Fruit fly (Drosophila melanogaster) whole organism, prepupa: ENCODE measurements around the gene sti.

Experiments
- Blimp-1 ChIP-seq: fragments of 200-800 bp; sonication (Bioruptor generic); optimal IDR thresholded peaks from 3 replicates; lab custom pipeline; 2017; ENCODE audit warnings: missing biosample characterization, missing genetic modification characterization, mild to moderate bottlenecking, moderate library complexity, missing genetic modification reagents
- CG10631 ChIP-seq: fragments of 200-800 bp; sonication (Bioruptor generic); optimal IDR thresholded peaks from 2 replicates; lab custom pipeline; 2016; ENCODE audit warnings: missing biosample characterization, missing genetic modification characterization
- CG10669 ChIP-seq: fragments of 200-800 bp; sonication (Bioruptor generic); optimal IDR thresholded peaks from 3 replicates; lab custom pipeline; 2018; ENCODE audit warnings: missing biosample characterization, mild to moderate bottlenecking, missing genetic modification characterization, moderate library complexity
- CG11294 ChIP-seq: fragments of 200-800 bp; sonication (Bioruptor generic); IDR thresholded peaks from 2 replicates; pipeline ENCODE4 v1.3.6; 2022; ENCODE audit warnings: missing biosample characterization, missing genetic modification characterization
- CG11902 ChIP-seq: fragments of 200-800 bp; sonication (Bioruptor generic); optimal IDR thresholded peaks from 3 replicates; lab custom pipeline; 2016; ENCODE audit warnings: missing biosample characterization, missing genetic modification characterization
- CG15336 ChIP-seq: fragments of 200-800 bp; sonication (Bioruptor generic); IDR thresholded peaks from 2 replicates; pipeline ENCODE4 v1.3.6; 2022; ENCODE audit warnings: missing biosample characterization, missing genetic modification characterization
- CG1621 ChIP-seq: fragments of 200-800 bp; sonication (Bioruptor generic); optimal IDR thresholded peaks from 3 replicates; lab custom pipeline; 2018; ENCODE audit warnings: missing biosample characterization, mild to moderate bottlenecking, missing genetic modification characterization
- CG16779 ChIP-seq: fragments of 200-800 bp; sonication (Bioruptor generic); optimal IDR thresholded peaks from 3 replicates; lab custom pipeline; 2017; ENCODE audit warnings: missing biosample characterization, mild to moderate bottlenecking, missing genetic modification characterization
- CG31627 ChIP-seq: fragments of 200-800 bp; sonication (Bioruptor generic); optimal IDR thresholded peaks from 3 replicates; lab custom pipeline; 2016; ENCODE audit warnings: missing biosample characterization, missing genetic modification characterization
- CG32006 ChIP-seq: fragments of 200-800 bp; sonication (Bioruptor generic); optimal IDR thresholded peaks from 3 replicates; lab custom pipeline; 2017; ENCODE audit warnings: missing biosample characterization, mild to moderate bottlenecking, missing genetic modification characterization
- CG34406 ChIP-seq: fragments of 200-800 bp; sonication (Bioruptor generic); optimal IDR thresholded peaks from 3 replicates; lab custom pipeline; 2016; ENCODE audit warnings: missing biosample characterization, missing genetic modification characterization
- CG3919 ChIP-seq: fragments of 200-800 bp; sonication (Bioruptor generic); optimal IDR thresholded peaks from 3 replicates; lab custom pipeline; 2016; ENCODE audit warnings: missing biosample characterization, missing genetic modification characterization
- CG6163 ChIP-seq: fragments of 200-800 bp; sonication (Bioruptor generic); IDR thresholded peaks from 3 replicates; pipeline ENCODE4 v1.3.6; 2022; ENCODE audit warnings: missing biosample characterization, missing genetic modification characterization
- CG6276 ChIP-seq: fragments of 200-800 bp; sonication (Bioruptor generic); optimal IDR thresholded peaks from 2 replicates; lab custom pipeline; 2017; ENCODE audit warnings: missing biosample characterization, mild to moderate bottlenecking, missing genetic modification characterization
- CG6792 ChIP-seq: fragments of 200-800 bp; sonication (Bioruptor generic); optimal IDR thresholded peaks from 3 replicates; lab custom pipeline; 2016; ENCODE audit warnings: missing biosample characterization, missing genetic modification characterization
- CG6808 ChIP-seq: fragments of 200-800 bp; sonication (Bioruptor generic); optimal IDR thresholded peaks from 3 replicates; lab custom pipeline; 2017; ENCODE audit warnings: missing biosample characterization, missing genetic modification characterization, mild to moderate bottlenecking, moderate library complexity, missing genetic modification reagents
- CG6854 ChIP-seq: fragments of 200-800 bp; sonication (Bioruptor generic); optimal IDR thresholded peaks from 2 replicates; lab custom pipeline; 2017; ENCODE audit warnings: missing biosample characterization, mild to moderate bottlenecking, missing genetic modification characterization
- CG7368 ChIP-seq: fragments of 200-800 bp; sonication (Bioruptor generic); optimal IDR thresholded peaks from 3 replicates; lab custom pipeline; 2016; ENCODE audit warnings: missing biosample characterization, missing genetic modification characterization
- CG8319 ChIP-seq: fragments of 200-800 bp; sonication (Bioruptor generic); optimal IDR thresholded peaks from 3 replicates; lab custom pipeline; 2016; ENCODE audit warnings: missing biosample characterization, missing genetic modification characterization
- CG8632 ChIP-seq: fragments of 200-800 bp; sonication (Bioruptor generic); optimal IDR thresholded peaks from 3 replicates; lab custom pipeline; 2016; ENCODE audit warnings: missing biosample characterization, missing genetic modification characterization
- Eip75B ChIP-seq: fragments of 200-800 bp; sonication (Bioruptor generic); optimal IDR thresholded peaks from 3 replicates; lab custom pipeline; 2016; ENCODE audit warnings: missing biosample characterization, missing genetic modification characterization
- Eip78C ChIP-seq: fragments of 200-800 bp; sonication (Bioruptor generic); peaks from one replicate; lab custom pipeline; 2016; ENCODE audit warnings: missing biosample characterization, missing genetic modification characterization
- Ets21C ChIP-seq: fragments of 200-800 bp; sonication (Bioruptor generic); optimal IDR thresholded peaks from 3 replicates; lab custom pipeline; 2016; ENCODE audit warnings: missing biosample characterization, missing genetic modification characterization
- Ets96B ChIP-seq: fragments of 200-800 bp; optimal IDR thresholded peaks from 2 replicates; lab custom pipeline; 2019; ENCODE audit warnings: missing biosample characterization, mild to moderate bottlenecking, missing genetic modification characterization, moderate library complexity
- Gug ChIP-seq: fragments of 200-800 bp; sonication (Bioruptor generic); IDR thresholded peaks from 2 replicates; pipeline ENCODE4 v1.3.6; 2022; ENCODE audit warnings: missing biosample characterization, missing genetic modification characterization
- Hr38 ChIP-seq: sonication (Bioruptor generic); optimal IDR thresholded peaks from 2 replicates; lab custom pipeline; 2016; ENCODE audit warnings: missing biosample characterization, missing genetic modification characterization
- Hr39 ChIP-seq: fragments of 200-800 bp; sonication (Bioruptor generic); optimal IDR thresholded peaks from 2 replicates; lab custom pipeline; 2016; ENCODE audit warnings: missing biosample characterization, missing genetic modification characterization
- Lpt ChIP-seq: fragments of 200-800 bp; sonication (Bioruptor generic); optimal IDR thresholded peaks from 3 replicates; lab custom pipeline; 2016; ENCODE audit warnings: missing biosample characterization, missing genetic modification characterization
- Met ChIP-seq: fragments of 200-800 bp; sonication (Bioruptor generic); optimal IDR thresholded peaks from 3 replicates; lab custom pipeline; 2016; ENCODE audit warnings: missing biosample characterization, missing genetic modification characterization
- Sox102F ChIP-seq: fragments of 200-800 bp; sonication (Bioruptor generic); optimal IDR thresholded peaks from 2 replicates; lab custom pipeline; 2016; ENCODE audit warnings: missing biosample characterization, mild to moderate bottlenecking, missing genetic modification characterization
- Sox14 ChIP-seq: fragments of 200-800 bp; sonication (Bioruptor generic); optimal IDR thresholded peaks from 3 replicates; lab custom pipeline; 2016; ENCODE audit warnings: missing biosample characterization, missing genetic modification characterization
- Sox15 ChIP-seq: fragments of 200-800 bp; sonication (Bioruptor generic); optimal IDR thresholded peaks from 3 replicates; lab custom pipeline; 2016; ENCODE audit warnings: missing biosample characterization, missing genetic modification characterization
- achi ChIP-seq: fragments of 200-800 bp; sonication (Bioruptor generic); optimal IDR thresholded peaks from 3 replicates; lab custom pipeline; 2016; ENCODE audit warnings: missing biosample characterization, missing genetic modification characterization
- cyc ChIP-seq: fragments of 200-800 bp; sonication (Bioruptor generic); optimal IDR thresholded peaks from 3 replicates; lab custom pipeline; 2016; ENCODE audit warnings: missing biosample characterization, missing genetic modification characterization
- dac ChIP-seq: fragments of 200-800 bp; sonication (Bioruptor generic); optimal IDR thresholded peaks from 2 replicates; lab custom pipeline; 2017; ENCODE audit warnings: missing biosample characterization, mild to moderate bottlenecking, missing genetic modification characterization
- dsx ChIP-seq: fragments of 200-800 bp; optimal IDR thresholded peaks from 3 replicates; lab custom pipeline; 2019; ENCODE audit warnings: missing biosample characterization, mild to moderate bottlenecking, missing genetic modification characterization, moderate library complexity; ENCODE audit not compliant: poor library complexity, severe bottlenecking
- eg ChIP-seq: fragments of 200-800 bp; sonication (Bioruptor generic); IDR thresholded peaks from 3 replicates; pipeline ENCODE4 v1.3.6; 2022; ENCODE audit warnings: missing biosample characterization, missing genetic modification characterization
- esn ChIP-seq: fragments of 200-800 bp; sonication (Bioruptor generic); optimal IDR thresholded peaks from 2 replicates; lab custom pipeline; 2016; ENCODE audit warnings: missing biosample characterization, mild to moderate bottlenecking, missing genetic modification characterization, moderate library complexity
- fd59A ChIP-seq: fragments of 200-800 bp; sonication (Bioruptor generic); optimal IDR thresholded peaks from 2 replicates; lab custom pipeline; 2017; ENCODE audit warnings: missing biosample characterization, mild to moderate bottlenecking, missing genetic modification characterization, missing genetic modification reagents
- fd85E ChIP-seq: fragments of 200-800 bp; sonication (Bioruptor generic); optimal IDR thresholded peaks from 3 replicates; lab custom pipeline; 2016; ENCODE audit warnings: missing biosample characterization, missing genetic modification characterization
- fkh ChIP-seq: fragments of 200-800 bp; sonication (Bioruptor generic); optimal IDR thresholded peaks from 3 replicates; lab custom pipeline; 2017; ENCODE audit warnings: missing biosample characterization, mild to moderate bottlenecking, missing genetic modification characterization, moderate library complexity
- net ChIP-seq: fragments of 200-800 bp; sonication (Bioruptor generic); optimal IDR thresholded peaks from 3 replicates; lab custom pipeline; 2016; ENCODE audit warnings: missing biosample characterization, missing genetic modification characterization
- pdm3 ChIP-seq: fragments of 200-800 bp; sonication (Bioruptor generic); optimal IDR thresholded peaks from 3 replicates; lab custom pipeline; 2016; ENCODE audit warnings: missing biosample characterization, missing genetic modification characterization
- salr ChIP-seq, 2 experiments: fragments of 200-800 bp; sonication (Bioruptor generic); optimal IDR thresholded peaks; 3 replicates each; lab custom pipeline; 2016 to 2018; ENCODE audit warnings: missing biosample characterization in 2 of 2, missing genetic modification characterization in 2 of 2, mild to moderate bottlenecking in 1 of 2
- spab ChIP-seq: fragments of 200-800 bp; sonication (Bioruptor generic); optimal IDR thresholded peaks from 2 replicates; lab custom pipeline; 2017; ENCODE audit warnings: missing biosample characterization, mild to moderate bottlenecking, missing genetic modification characterization, missing genetic modification reagents
- svp ChIP-seq: fragments of 200-800 bp; sonication (Bioruptor generic); peaks from one replicate; lab custom pipeline; 2016; ENCODE audit warnings: missing biosample characterization, missing genetic modification characterization
- topi ChIP-seq: fragments of 200-800 bp; sonication (Bioruptor generic); optimal IDR thresholded peaks from 3 replicates; lab custom pipeline; 2016; ENCODE audit warnings: missing biosample characterization, missing genetic modification characterization
- vri ChIP-seq: fragments of 200-800 bp; sonication (Bioruptor generic); optimal IDR thresholded peaks from 3 replicates; lab custom pipeline; 2016; ENCODE audit warnings: missing biosample characterization, mild to moderate bottlenecking, missing genetic modification characterization

Gene sti

dm6 chr3L:12484948-12485347 lies 29.7 kb downstream of the sti start, which contains the start of gene CG10663 (continued):
- TF ChIP-seq net (GFP tag; lab: Kevin White, UChicago) (no peak), eg (GFP tag; lab: Robert Waterston, UW) (no peak; the same call in 1 of the 3 replicates), CG6163 (peak; percentile 57), Sox15 (GFP tag; lab: Kevin White, UChicago) (no peak), Hr38 (no peak), CG31627 (GFP tag; lab: Kevin White, UChicago) (no peak), dsx (no peak), pdm3 (peak; percentile 31), Hr39 (GFP tag; lab: Kevin White, UChicago) (no peak), Eip78C (peak; percentile 79), Sox102F (GFP tag; lab: Kevin White, UChicago) (no peak), CG16779 (tag; lab: Kevin White, UChicago) (peak; percentile 2), fkh (GFP tag; lab: Kevin White, UChicago) (peak; percentile 2), Ets96B (no peak), CG32006 (peak; percentile 37), fd85E (GFP tag; lab: Kevin White, UChicago) (no peak), vri (GFP tag; lab: Kevin White, UChicago) (no peak), CG10631 (GFP tag; lab: Kevin White, UChicago) (no peak), Blimp-1 (GFP tag; lab: Kevin White, UChicago) (no peak), CG10669 (GFP tag; lab: Kevin White, UChicago) (no peak), Met (GFP tag; lab: Kevin White, UChicago) (peak; percentile 9), CG6792 (GFP tag; lab: Kevin White, UChicago) (no peak), CG3919 (peak; percentile 7), topi (GFP tag; lab: Kevin White, UChicago) (no peak), Ets21C (GFP tag; lab: Kevin White, UChicago) (no peak), CG8632 (GFP tag; lab: Kevin White, UChicago) (no peak), dac (GFP tag; lab: Kevin White, UChicago) (no peak), CG1621 (tag; lab: Kevin White, UChicago) (no peak), CG6854 (GFP tag; lab: Kevin White, UChicago) (no peak), Sox14 (no peak), cyc (GFP tag; lab: Kevin White, UChicago) (no peak), esn (peak; percentile 1), CG8319 (GFP tag; lab: Kevin White, UChicago) (no peak), Eip75B (GFP tag; lab: Kevin White, UChicago) (peak; percentile 13), Lpt (no peak)

DNA sequence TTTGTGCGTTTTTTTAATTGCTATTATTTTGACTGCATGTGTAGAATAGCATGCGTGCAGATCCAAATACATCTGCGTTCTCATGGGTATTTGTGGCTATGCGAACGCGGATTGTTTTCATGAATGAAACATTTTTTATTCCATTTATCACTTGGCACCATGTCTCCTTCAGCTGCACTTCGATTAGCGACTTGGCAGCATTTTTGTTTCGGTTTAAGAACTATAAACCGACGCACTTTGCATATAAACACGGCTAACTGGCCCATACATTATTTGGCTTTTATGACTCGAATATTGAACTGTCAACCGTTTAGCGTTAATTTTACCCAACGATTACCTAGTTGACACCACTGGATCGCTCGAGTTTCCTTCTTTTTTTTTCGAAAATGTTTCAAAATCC lies 30.2 kb downstream of the sti start:
- TF ChIP-seq fkh (GFP tag; lab: Kevin White, UChicago) (no peak), CG1621 (tag; lab: Kevin White, UChicago) (no peak), CG7368 (GFP tag; lab: Kevin White, UChicago) (no peak), Eip78C (peak; percentile 24), fd85E (GFP tag; lab: Kevin White, UChicago) (no peak), eg (GFP tag; lab: Robert Waterston, UW) (0 out of 3 replicates have a peak, but pooled peaks have one; percentile 23), CG11294 (no peak), topi (GFP tag; lab: Kevin White, UChicago) (no peak), CG6808 (peak; percentile 91)

dm6 chr3L:12482917-12483316 lies 31.7 kb downstream of the sti start:
- TF ChIP-seq Ets21C (GFP tag; lab: Kevin White, UChicago) (no peak), eg (GFP tag; lab: Robert Waterston, UW) (peak; percentile 88), Sox102F (GFP tag; lab: Kevin White, UChicago) (peak; percentile 22), CG11902 (GFP tag; lab: Kevin White, UChicago) (peak; percentile 16), svp (no peak), achi (GFP tag; lab: Kevin White, UChicago) (peak; percentile 77), CG8319 (GFP tag; lab: Kevin White, UChicago) (peak; percentile 42), fd59A (GFP tag; lab: Kevin White, UChicago) (peak; percentile 55), CG16779 (tag; lab: Kevin White, UChicago) (peak; percentile 28), Eip75B (GFP tag; lab: Kevin White, UChicago) (peak; percentile 57), topi (GFP tag; lab: Kevin White, UChicago) (peak; percentile 51), vri (GFP tag; lab: Kevin White, UChicago) (peak; percentile 7), CG6276 (GFP tag; lab: Kevin White, UChicago) (peak; percentile 90), CG34406 (GFP tag; lab: Kevin White, UChicago) (peak; percentile 40), CG10631 (GFP tag; lab: Kevin White, UChicago) (peak; percentile 74), Blimp-1 (GFP tag; lab: Kevin White, UChicago) (no peak), Gug (GFP tag; lab: Robert Waterston, UW) (peak; percentile 73), salr (GFP tag; optimal IDR thresholded peaks at IDR 0.05; lab: Kevin White, UChicago) (peak in 1 of 2 experiments; percentile 85), CG15336 (GFP tag; lab: Robert Waterston, UW) (peak; percentile 91), pdm3 (peak; percentile 78), spab (GFP tag; lab: Kevin White, UChicago) (peak; percentile 40), CG6854 (GFP tag; lab: Kevin White, UChicago) (no peak)
